Worm (Caenorhabditis elegans) whole organism, midembryonic: ENCODE data around the gene daf-12.

Source experiments
- T22C8.4 ChIP-seq: fragments of 200-800 bp; sonication (Bioruptor generic); IDR thresholded peaks from 2 replicates; pipeline ENCODE4 v1.3.6; 2022; ENCODE audit warnings: missing genetic modification characterization, missing compliant biosample characterization
- cog-1 ChIP-seq: sonication (generic microtip); optimal IDR thresholded peaks from 2 replicates; lab custom pipeline; 2016; ENCODE audit warnings: missing genetic modification characterization, missing compliant biosample characterization
- flt-1 ChIP-seq: fragments of 200-800 bp; sonication (Bioruptor generic); IDR thresholded peaks from 2 replicates; pipeline ENCODE4 v1.3.6; 2022; ENCODE audit warnings: missing genetic modification characterization, missing compliant biosample characterization
- klf-2 ChIP-seq: fragments of 200-800 bp; sonication (Bioruptor generic); conservative IDR thresholded peaks from 2 replicates; pipeline ENCODE4 v1.3.6; 2022; ENCODE audit warnings: missing genetic modification reagents, missing genetic modification characterization, missing compliant biosample characterization
- med-1 ChIP-seq: sonication (generic microtip); optimal IDR thresholded peaks from 2 replicates; lab custom pipeline; 2017; ENCODE audit warnings: missing genetic modification characterization, mild to moderate bottlenecking, missing compliant biosample characterization, antibody characterized with exemption, missing genetic modification reagents; ENCODE audit not compliant: insufficient read depth
- ref-1 ChIP-seq: fragments of 200-800 bp; sonication (Bioruptor generic); conservative IDR thresholded peaks from 2 replicates; pipeline ENCODE4 v1.3.6; 2022; ENCODE audit warnings: missing genetic modification reagents, missing genetic modification characterization, missing compliant biosample characterization
- tab-1 ChIP-seq: fragments of 200-800 bp; sonication (Bioruptor generic); IDR thresholded peaks from 2 replicates; pipeline ENCODE4 v1.3.6; 2022; ENCODE audit warnings: missing genetic modification characterization, missing compliant biosample characterization
- ztf-23 ChIP-seq: fragments of 200-800 bp; sonication (Bioruptor generic); IDR thresholded peaks from 2 replicates; pipeline ENCODE4 v1.3.6; 2022; ENCODE audit warnings: missing genetic modification reagents, missing genetic modification characterization, missing compliant biosample characterization
- ztf-29 ChIP-seq: fragments of 200-800 bp; sonication (Bioruptor generic); IDR thresholded peaks from 2 replicates; pipeline ENCODE4 v1.3.6; 2022; ENCODE audit warnings: missing genetic modification reagents, missing genetic modification characterization, missing compliant biosample characterization

The daf-12 gene

DNA sequence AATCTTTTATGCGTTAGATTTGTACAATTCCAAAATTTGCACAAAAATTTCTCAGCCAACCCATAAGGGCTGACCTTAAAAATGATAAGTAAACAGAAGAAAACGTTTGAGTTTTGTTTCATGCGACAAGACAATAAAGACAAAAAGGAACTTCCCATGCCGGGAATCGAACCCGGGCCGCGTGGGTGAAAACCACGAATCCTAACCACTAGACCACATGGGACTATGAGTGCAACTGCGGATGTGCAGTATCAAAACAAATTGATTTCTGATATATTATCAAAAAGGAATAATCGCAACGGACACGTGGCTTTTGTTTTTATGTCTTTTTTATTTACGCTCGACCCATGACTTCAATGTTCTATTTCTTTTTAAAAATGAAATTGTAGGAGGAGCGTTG is 31.2 kb downstream of the daf-12 start:
- TF ChIP-seq klf-2 (GFP tag; lab: Robert Waterston, UW) (no peak), T22C8.4 (no peak), med-1 (GFP tag; lab: Kevin White, UChicago) (no peak), ztf-23 (GFP tag; lab: Robert Waterston, UW) (no peak), flt-1 (GFP tag; lab: Robert Waterston, UW) (no peak), ztf-29 (GFP tag; lab: Robert Waterston, UW) (no peak), cog-1 (no peak), ref-1 (GFP tag; lab: Robert Waterston, UW) (no peak), tab-1 (GFP tag; lab: Robert Waterston, UW) (no peak)

DNA sequence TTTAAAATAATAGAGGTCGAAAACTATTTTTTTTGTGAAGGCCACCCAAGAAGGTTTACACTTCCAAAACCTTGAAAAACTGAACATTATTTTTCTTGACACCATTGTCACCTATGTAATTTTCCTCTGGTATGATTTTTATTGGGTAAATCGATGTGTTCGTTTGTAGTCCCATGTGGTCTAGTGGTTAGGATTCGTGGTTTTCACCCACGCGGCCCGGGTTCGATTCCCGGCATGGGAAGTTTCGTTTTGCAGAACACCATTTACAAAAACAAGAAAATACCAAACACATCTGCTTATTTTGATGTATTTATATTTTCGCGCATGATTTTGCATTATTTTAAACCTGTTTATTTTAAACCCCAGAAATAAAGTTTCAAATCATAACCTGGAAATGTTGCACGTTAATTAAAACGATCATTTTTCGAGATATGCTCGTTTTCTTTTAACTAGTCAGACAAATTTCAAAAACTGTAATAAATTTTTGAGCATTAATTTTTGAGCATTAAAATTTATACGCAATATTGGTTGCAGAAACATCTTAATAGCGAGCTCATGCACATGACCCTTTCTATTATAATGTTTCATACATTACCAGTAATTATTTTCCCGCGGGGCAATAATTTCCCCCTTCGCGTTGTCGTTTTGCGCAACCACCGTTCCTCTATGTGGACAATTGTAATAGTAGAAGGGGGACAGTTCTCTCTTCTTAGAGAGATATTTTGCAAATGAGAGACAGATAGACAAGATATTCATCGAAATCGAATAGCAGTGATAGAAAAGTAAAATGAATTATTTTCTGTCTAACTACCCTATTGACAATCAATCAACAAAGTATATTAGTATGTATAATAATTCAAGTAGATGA is 31.9 kb downstream of the daf-12 start:
- no peak for TF ChIP-seq T22C8.4
- no peak for TF ChIP-seq klf-2 (GFP tag; lab: Robert Waterston, UW)
- TF ChIP-seq med-1 (GFP tag; lab: Kevin White, UChicago) = no peak
- TF ChIP-seq flt-1 (GFP tag; lab: Robert Waterston, UW) = peak; percentile 72
- peak; percentile 43; the same call in 1 of the 2 replicates for TF ChIP-seq ztf-23 (GFP tag; lab: Robert Waterston, UW)
- no peak for TF ChIP-seq ref-1 (GFP tag; lab: Robert Waterston, UW)
- TF ChIP-seq tab-1 (GFP tag; lab: Robert Waterston, UW) = 0 out of 2 replicates have a peak, but pooled peaks have one; percentile 32
- TF ChIP-seq ztf-29 (GFP tag; lab: Robert Waterston, UW) = no peak

DNA sequence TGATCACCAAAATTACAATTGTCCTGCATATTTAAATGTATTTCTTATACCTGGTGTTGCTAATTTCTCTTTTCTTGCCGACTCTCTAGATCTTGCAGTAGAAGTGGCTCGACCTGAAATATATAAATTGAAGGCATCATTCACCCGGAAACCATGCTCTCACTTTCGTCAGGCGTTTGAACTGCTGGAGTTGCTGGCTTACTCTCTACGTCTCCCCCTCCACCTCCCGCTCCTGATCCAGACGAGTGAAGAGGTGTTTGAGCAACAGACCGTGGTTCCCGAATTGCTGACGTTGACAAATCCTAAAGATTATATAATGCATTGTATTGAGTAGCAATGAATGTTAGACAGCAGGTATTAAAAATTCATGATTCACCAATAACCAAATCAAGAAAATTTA is 34.5 kb downstream of the daf-12 start:
- TF ChIP-seq flt-1 (GFP tag; lab: Robert Waterston, UW) (no peak), ztf-29 (GFP tag; lab: Robert Waterston, UW) (no peak), T22C8.4 (no peak), med-1 (GFP tag; lab: Kevin White, UChicago) (no peak), ref-1 (GFP tag; lab: Robert Waterston, UW) (no peak), ztf-23 (GFP tag; lab: Robert Waterston, UW) (no peak), cog-1 (no peak), klf-2 (GFP tag; lab: Robert Waterston, UW) (no peak), tab-1 (GFP tag; lab: Robert Waterston, UW) (no peak)

DNA sequence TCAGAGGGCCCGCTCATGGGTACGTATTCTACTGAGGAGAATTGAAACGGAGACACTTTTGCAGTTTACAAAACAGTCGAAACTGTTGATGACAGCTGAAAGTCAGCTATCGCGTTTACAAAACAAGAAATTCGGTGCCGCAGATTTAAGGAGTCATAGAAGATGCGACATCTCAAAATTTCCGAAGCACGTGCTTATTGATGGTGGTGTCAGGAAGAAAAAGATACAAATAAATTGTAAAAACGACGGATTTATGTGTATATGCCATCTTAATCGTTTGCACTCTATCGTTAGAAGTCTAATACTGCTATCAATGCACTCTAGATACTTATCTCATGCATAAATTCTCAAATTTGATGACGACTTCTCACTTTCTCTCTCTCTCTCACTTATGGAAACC is 38.5 kb downstream of the daf-12 start, which contains the start of gene F13E6.2:
Gene F13E6.2 (minus strand): TSS at position 101 of the 400 bp plus-strand sequence.
- no peak for TF ChIP-seq ref-1 (GFP tag; lab: Robert Waterston, UW)
- TF ChIP-seq med-1 (GFP tag; lab: Kevin White, UChicago) = no peak
- no peak for TF ChIP-seq klf-2 (GFP tag; lab: Robert Waterston, UW)
- TF ChIP-seq flt-1 (GFP tag; lab: Robert Waterston, UW) = no peak
- TF ChIP-seq T22C8.4 = no peak
- no peak for TF ChIP-seq ztf-23 (GFP tag; lab: Robert Waterston, UW)
- TF ChIP-seq cog-1 = no peak
- TF ChIP-seq ztf-29 (GFP tag; lab: Robert Waterston, UW) = no peak

DNA sequence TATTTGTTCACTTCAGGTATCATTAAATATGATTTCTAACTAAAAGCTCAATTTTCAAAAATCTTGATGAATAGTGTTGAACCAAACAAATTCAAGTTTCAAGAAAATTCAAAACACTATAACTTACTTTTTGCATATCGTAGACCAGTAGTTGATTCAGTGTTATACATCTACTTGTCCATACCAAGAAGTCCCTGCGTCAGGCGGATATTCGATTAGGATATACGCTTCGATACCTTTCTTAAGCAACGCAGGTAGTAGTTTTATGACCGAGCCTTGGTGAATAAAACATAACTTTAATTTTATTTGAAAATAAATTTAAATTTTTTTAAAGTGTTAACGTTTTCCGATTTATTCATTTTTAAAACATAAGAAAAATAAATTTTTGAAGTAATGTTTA is 39.7 kb downstream of the daf-12 start:
- TF ChIP-seq ztf-29 (GFP tag; lab: Robert Waterston, UW) (no peak), ztf-23 (GFP tag; lab: Robert Waterston, UW) (no peak), flt-1 (GFP tag; lab: Robert Waterston, UW) (no peak), klf-2 (GFP tag; lab: Robert Waterston, UW) (no peak), med-1 (GFP tag; lab: Kevin White, UChicago) (no peak), ref-1 (GFP tag; lab: Robert Waterston, UW) (no peak), tab-1 (GFP tag; lab: Robert Waterston, UW) (no peak), T22C8.4 (no peak), cog-1 (no peak)

DNA sequence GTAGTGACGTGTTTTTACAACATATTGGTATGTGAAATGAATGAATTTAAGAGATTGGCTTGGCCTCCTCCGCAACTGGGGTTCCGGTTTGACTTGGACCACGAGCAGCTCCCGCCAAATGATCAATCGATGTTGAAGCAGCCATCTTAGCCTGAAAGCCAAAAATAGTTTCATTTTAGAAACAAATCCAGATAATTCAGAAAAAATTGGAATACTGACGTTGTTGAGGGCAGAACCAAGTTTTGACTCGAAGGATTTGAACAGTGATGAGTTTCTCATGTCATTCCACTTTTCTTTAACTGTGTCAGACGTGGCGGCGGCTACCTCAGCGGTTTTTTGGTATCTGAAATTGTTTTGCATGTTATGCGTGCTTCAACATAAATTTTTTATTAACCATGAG is 40.2 kb downstream of the daf-12 start:
- TF ChIP-seq ref-1 (GFP tag; lab: Robert Waterston, UW) = no peak
- no peak for TF ChIP-seq ztf-29 (GFP tag; lab: Robert Waterston, UW)
- no peak for TF ChIP-seq med-1 (GFP tag; lab: Kevin White, UChicago)
- no peak for TF ChIP-seq cog-1
- TF ChIP-seq flt-1 (GFP tag; lab: Robert Waterston, UW) = no peak
- no peak for TF ChIP-seq klf-2 (GFP tag; lab: Robert Waterston, UW)
- TF ChIP-seq tab-1 (GFP tag; lab: Robert Waterston, UW) = no peak
- TF ChIP-seq ztf-23 (GFP tag; lab: Robert Waterston, UW) = no peak
- TF ChIP-seq T22C8.4 = no peak

DNA sequence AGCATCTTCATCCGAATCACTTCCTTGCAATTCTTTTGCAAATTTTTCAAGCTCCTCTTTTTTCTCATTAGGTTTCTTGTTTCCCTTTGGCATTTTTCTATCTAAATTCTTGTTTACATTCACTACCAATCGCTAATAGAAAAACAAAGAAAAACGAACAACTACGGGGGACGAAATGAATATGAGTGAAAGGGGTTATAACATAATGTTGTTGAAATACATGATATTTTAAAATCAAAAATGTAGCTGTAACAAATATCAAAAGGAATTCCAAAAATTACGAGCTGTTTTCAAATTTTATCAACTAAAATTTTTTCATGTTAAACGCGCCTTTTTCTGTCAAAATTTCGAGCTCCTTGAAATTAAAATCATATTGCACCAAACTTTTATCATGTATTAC is 41.3 kb downstream of the daf-12 start, which contains the start of gene F13E6.1:
Gene F13E6.1 (minus strand): TSS at position 101 of the 400 bp plus-strand sequence.
- no peak for TF ChIP-seq klf-2 (GFP tag; lab: Robert Waterston, UW)
- no peak for TF ChIP-seq tab-1 (GFP tag; lab: Robert Waterston, UW)
- TF ChIP-seq ref-1 (GFP tag; lab: Robert Waterston, UW) = no peak
- no peak for TF ChIP-seq med-1 (GFP tag; lab: Kevin White, UChicago)
- no peak for TF ChIP-seq cog-1
- TF ChIP-seq ztf-23 (GFP tag; lab: Robert Waterston, UW) = no peak
- TF ChIP-seq T22C8.4 = no peak
- no peak for TF ChIP-seq flt-1 (GFP tag; lab: Robert Waterston, UW)
- no peak for TF ChIP-seq ztf-29 (GFP tag; lab: Robert Waterston, UW)

DNA sequence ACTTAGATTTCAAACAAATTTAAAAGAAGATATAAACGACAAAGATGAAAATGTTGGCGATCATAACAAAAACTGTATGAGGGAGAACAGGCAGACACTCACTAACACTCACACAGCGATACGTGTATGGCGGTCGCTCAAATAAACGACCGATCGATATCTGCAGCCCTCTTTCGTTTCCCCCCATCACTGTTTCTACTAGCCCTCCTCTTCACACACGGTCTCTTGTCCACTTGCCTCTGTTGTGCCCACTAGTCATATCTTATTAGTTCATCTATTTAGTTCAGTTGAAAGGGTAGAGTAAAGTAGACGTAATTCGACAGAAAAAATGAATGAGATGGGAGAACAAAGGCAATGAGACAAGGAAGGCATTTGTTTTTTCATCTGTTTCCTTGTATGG is 41.8 kb downstream of the daf-12 start:
- no peak for TF ChIP-seq ztf-29 (GFP tag; lab: Robert Waterston, UW)
- TF ChIP-seq T22C8.4 = peak; percentile 82
- no peak for TF ChIP-seq med-1 (GFP tag; lab: Kevin White, UChicago)
- TF ChIP-seq ztf-23 (GFP tag; lab: Robert Waterston, UW) = no peak
- no peak for TF ChIP-seq flt-1 (GFP tag; lab: Robert Waterston, UW)
- TF ChIP-seq klf-2 (GFP tag; lab: Robert Waterston, UW) = no peak
- peak; percentile 15 for TF ChIP-seq cog-1
